Worm (Caenorhabditis elegans) whole organism, L3 larva: Measurements from ENCODE around the gene F29B9.1.

ENCODE experiments used
- ceh-82 ChIP-seq: fragments of 150-350 bp; optimal IDR thresholded peaks from 2 replicates; lab custom pipeline; 2014; ENCODE audit warnings: missing biosample characterization, missing genetic modification characterization
- ceh-9 ChIP-seq: sonication (generic microtip); optimal IDR thresholded peaks from 2 replicates; lab custom pipeline; 2018; ENCODE audit warnings: missing biosample characterization, missing genetic modification characterization
- egl-27 ChIP-seq: sonication (generic microtip); optimal IDR thresholded peaks from 4 replicates; lab custom pipeline; 2017; ENCODE audit warnings: missing biosample characterization, missing genetic modification reagents, missing genetic modification characterization
- elt-1 ChIP-seq: fragments of 150-350 bp; optimal IDR thresholded peaks from 2 replicates; lab custom pipeline; 2014; ENCODE audit warnings: missing biosample characterization, missing genetic modification characterization
- elt-2 ChIP-seq: sonication (generic microtip); optimal IDR thresholded peaks from 2 replicates; lab custom pipeline; 2016; ENCODE audit warnings: missing genetic modification reagents, mild to moderate bottlenecking, missing genetic modification characterization, missing compliant biosample characterization
- elt-3 ChIP-seq, 3 experiments: fragments of 150-350 bp in 1 of 3; sonication (generic microtip) in 2 of 3; optimal IDR thresholded peaks; 2 replicates in 2 of 3; 4 replicates in 1 of 3; lab custom pipeline; 2014 to 2017; ENCODE audit warnings: missing biosample characterization in 3 of 3, missing genetic modification characterization in 3 of 3
- eor-1 ChIP-seq, 2 experiments: fragments of 150-350 bp; optimal IDR thresholded peaks; 2 replicates each; lab custom pipeline; 2014 to 2018; ENCODE audit warnings: missing biosample characterization in 2 of 2, missing genetic modification characterization in 2 of 2
- fkh-10 ChIP-seq: sonication (generic microtip); optimal IDR thresholded peaks from 2 replicates; lab custom pipeline; 2017; ENCODE audit warnings: missing biosample characterization, missing genetic modification reagents, missing genetic modification characterization
- fkh-2 ChIP-seq: fragments of 150-350 bp; optimal IDR thresholded peaks from 2 replicates; lab custom pipeline; 2014; ENCODE audit warnings: missing biosample characterization, missing genetic modification reagents, missing genetic modification characterization
- hmg-11 ChIP-seq: sonication (generic microtip); optimal IDR thresholded peaks from 2 replicates; lab custom pipeline; 2016; ENCODE audit warnings: missing genetic modification characterization, missing compliant biosample characterization
- jun-1 ChIP-seq: fragments of 150-350 bp; optimal IDR thresholded peaks from 2 replicates; lab custom pipeline; 2014; ENCODE audit warnings: missing biosample characterization, missing genetic modification reagents, missing genetic modification characterization
- lin-15B ChIP-seq: fragments of 150-350 bp; optimal IDR thresholded peaks from 2 replicates; lab custom pipeline; 2014; ENCODE audit warnings: missing biosample characterization, missing genetic modification characterization
- lsy-12 ChIP-seq: sonication (generic microtip); optimal IDR thresholded peaks from 2 replicates; lab custom pipeline; 2016; ENCODE audit warnings: mild to moderate bottlenecking, missing genetic modification characterization, missing compliant biosample characterization
- mdl-1 ChIP-seq: fragments of 150-350 bp; optimal IDR thresholded peaks from 2 replicates; lab custom pipeline; 2014; ENCODE audit warnings: missing biosample characterization, missing genetic modification characterization
- mml-1 ChIP-seq: fragments of 150-350 bp; sonication (generic microtip); optimal IDR thresholded peaks from 3 replicates; lab custom pipeline; 2014; ENCODE audit warnings: missing biosample characterization, missing genetic modification characterization
- nfya-1 ChIP-seq: sonication (generic microtip); optimal IDR thresholded peaks from 2 replicates; lab custom pipeline; 2017; ENCODE audit warnings: missing genetic modification characterization, mild to moderate bottlenecking, missing compliant biosample characterization, antibody characterized with exemption, moderate library complexity; ENCODE audit not compliant: insufficient read depth
- nhr-12 ChIP-seq: fragments of 150-350 bp; optimal IDR thresholded peaks from 2 replicates; lab custom pipeline; 2014; ENCODE audit warnings: missing biosample characterization, missing genetic modification characterization
- nhr-23 ChIP-seq: fragments of 150-350 bp; optimal IDR thresholded peaks from 2 replicates; lab custom pipeline; 2014; ENCODE audit warnings: missing biosample characterization, missing genetic modification reagents, missing genetic modification characterization
- nhr-237 ChIP-seq: fragments of 150-350 bp; optimal IDR thresholded peaks from 2 replicates; lab custom pipeline; 2014; ENCODE audit warnings: missing biosample characterization, missing genetic modification characterization
- nhr-25 ChIP-seq: sonication (generic microtip); optimal IDR thresholded peaks from 2 replicates; lab custom pipeline; 2017; ENCODE audit warnings: missing biosample characterization, missing genetic modification characterization
- nhr-28 ChIP-seq: fragments of 150-350 bp; optimal IDR thresholded peaks from 2 replicates; lab custom pipeline; 2014; ENCODE audit warnings: missing biosample characterization, missing genetic modification characterization
- nhr-43 ChIP-seq: sonication (generic microtip); optimal IDR thresholded peaks from 2 replicates; lab custom pipeline; 2016; ENCODE audit warnings: mild to moderate bottlenecking, missing genetic modification characterization, missing compliant biosample characterization; ENCODE audit not compliant: poor library complexity, severe bottlenecking
- nhr-67 ChIP-seq: fragments of 150-350 bp; optimal IDR thresholded peaks from 2 replicates; lab custom pipeline; 2014; ENCODE audit warnings: missing biosample characterization, missing genetic modification characterization
- nhr-76 ChIP-seq: fragments of 150-350 bp; sonication (generic microtip); optimal IDR thresholded peaks from 5 replicates; lab custom pipeline; 2014; ENCODE audit warnings: missing biosample characterization, missing genetic modification characterization
- nhr-77 ChIP-seq: fragments of 150-350 bp; optimal IDR thresholded peaks from 2 replicates; lab custom pipeline; 2014; ENCODE audit warnings: missing biosample characterization, missing genetic modification characterization
- pha-4 ChIP-seq: fragments of 150-350 bp; optimal IDR thresholded peaks from 2 replicates; lab custom pipeline; 2014; ENCODE audit warnings: missing biosample characterization, missing genetic modification reagents, missing genetic modification characterization
- pqm-1 ChIP-seq: fragments of 150-350 bp; optimal IDR thresholded peaks from 2 replicates; lab custom pipeline; 2017; ENCODE audit warnings: missing biosample characterization, missing genetic modification characterization, inconsistent platforms
- skn-1 ChIP-seq: fragments of 150-350 bp; optimal IDR thresholded peaks from 2 replicates; lab custom pipeline; 2014; ENCODE audit warnings: missing biosample characterization, missing genetic modification characterization
- snpc-4 ChIP-seq: fragments of 150-350 bp; optimal IDR thresholded peaks from 2 replicates; lab custom pipeline; 2014; ENCODE audit warnings: missing biosample characterization, missing genetic modification characterization
- tbx-2 ChIP-seq: sonication (generic microtip); optimal IDR thresholded peaks from 2 replicates; lab custom pipeline; 2016; ENCODE audit warnings: mild to moderate bottlenecking, missing genetic modification characterization, missing compliant biosample characterization
- unc-39 ChIP-seq: sonication (generic microtip); optimal IDR thresholded peaks from 4 replicates; lab custom pipeline; 2017; ENCODE audit warnings: missing biosample characterization, missing genetic modification characterization
- unc-62 ChIP-seq: fragments of 150-350 bp; sonication (generic microtip); optimal IDR thresholded peaks from 4 replicates; lab custom pipeline; 2014; ENCODE audit warnings: missing biosample characterization, missing genetic modification reagents, missing genetic modification characterization
- ztf-11 ChIP-seq: fragments of 150-350 bp; optimal IDR thresholded peaks from 2 replicates; lab custom pipeline; 2014; ENCODE audit warnings: missing biosample characterization, missing genetic modification characterization
- ztf-4 ChIP-seq: fragments of 150-350 bp; optimal IDR thresholded peaks from 2 replicates; lab custom pipeline; 2014; ENCODE audit warnings: missing biosample characterization, missing genetic modification characterization

The F29B9.1 gene

ce11 chrIV:4640941-4641340 is 24.2 kb upstream of the F29B9.1 start:
- TF ChIP-seq ceh-9 (tag; lab: Kevin White, UChicago) (no peak), nhr-25 (tag; lab: Kevin White, UChicago) (peak; percentile 77), nhr-43 (tag; lab: Kevin White, UChicago) (peak; percentile 15), nhr-12 (tag; lab: Kevin White, UChicago) (no peak), eor-1 (tag; optimal IDR thresholded peaks at IDR 0.05; lab: Kevin White, UChicago) (no peak)

DNA sequence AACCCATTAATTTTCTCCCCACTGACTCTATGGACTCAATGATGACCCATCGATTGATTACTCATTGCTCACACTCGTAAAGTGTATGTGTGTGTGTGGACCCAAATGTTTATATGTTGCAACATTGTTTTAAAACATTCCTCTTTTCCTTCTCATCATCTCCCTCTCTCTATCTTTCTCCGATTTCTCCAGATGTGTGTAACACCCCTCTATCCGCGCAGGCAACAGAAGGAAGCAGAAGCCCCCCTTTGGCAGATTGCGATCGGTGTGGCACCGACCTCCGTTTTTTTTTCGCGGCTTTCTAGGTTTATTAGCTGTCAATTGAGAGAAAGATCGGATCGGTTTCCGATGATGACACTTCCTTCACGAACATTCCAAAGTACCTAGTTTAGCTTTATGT is 21.6 kb upstream of the F29B9.1 start:
- TF ChIP-seq jun-1 (no peak), unc-62 (GFP tag; lab: Kevin White, UChicago) (no peak), nhr-25 (tag; lab: Kevin White, UChicago) (peak; percentile 30)

- no peak for TF ChIP-seq mml-1 (tag; lab: Kevin White, UChicago)
- no peak for TF ChIP-seq fkh-2 (tag; lab: Kevin White, UChicago)
- no peak for TF ChIP-seq egl-27 (tag; lab: Kevin White, UChicago)
- no peak for TF ChIP-seq ztf-4 (tag; lab: Kevin White, UChicago)
- TF ChIP-seq lsy-12 (tag; lab: Kevin White, UChicago), result no peak
- no peak for TF ChIP-seq lin-15B (tag; lab: Kevin White, UChicago)
- no peak for TF ChIP-seq nhr-76 (tag; lab: Kevin White, UChicago)
- no peak for TF ChIP-seq pha-4 (tag; lab: Kevin White, UChicago)
- TF ChIP-seq ztf-11 (tag; lab: Kevin White, UChicago), result no peak
- TF ChIP-seq snpc-4 (tag; lab: Kevin White, UChicago), result no peak
- no peak for TF ChIP-seq nhr-67 (tag; lab: Kevin White, UChicago)
- no peak for TF ChIP-seq nhr-28 (tag; lab: Kevin White, UChicago)
- TF ChIP-seq jun-1, result no peak
These were observed 19.9 kb upstream of the F29B9.1 start for ce11 chrIV:4645243-4645642.

- no peak for TF ChIP-seq nhr-12 (tag; lab: Kevin White, UChicago)
- TF ChIP-seq nfya-1, result no peak
- TF ChIP-seq tbx-2 (tag; lab: Kevin White, UChicago), result no peak
- no peak for TF ChIP-seq nhr-23
- TF ChIP-seq unc-39 (tag; lab: Kevin White, UChicago), result no peak
- no peak for TF ChIP-seq nhr-237
- TF ChIP-seq ceh-82 (tag; lab: Kevin White, UChicago), result no peak
- TF ChIP-seq nhr-25 (tag; lab: Kevin White, UChicago), result no peak
- no peak for TF ChIP-seq mml-1 (tag; lab: Kevin White, UChicago)
- no peak for TF ChIP-seq unc-62 (GFP tag; lab: Kevin White, UChicago)
- no peak for TF ChIP-seq nhr-67 (tag; lab: Kevin White, UChicago)
- TF ChIP-seq ztf-11 (tag; lab: Kevin White, UChicago), result no peak
- no peak for TF ChIP-seq fkh-10
- no peak for TF ChIP-seq mdl-1 (tag; lab: Kevin White, UChicago)
- TF ChIP-seq elt-3 (tag; optimal IDR thresholded peaks at IDR 0.05; lab: Kevin White, UChicago), result no peak
- no peak for TF ChIP-seq hmg-11 (tag; lab: Kevin White, UChicago)
- no peak for TF ChIP-seq eor-1 (tag; optimal IDR thresholded peaks at IDR 0.05; lab: Kevin White, UChicago)
- no peak for TF ChIP-seq skn-1 (tag; lab: Kevin White, UChicago)
- no peak for TF ChIP-seq lsy-12 (tag; lab: Kevin White, UChicago)
- TF ChIP-seq nhr-77, result no peak
These were observed 17.8 kb upstream of the F29B9.1 start, which contains the start of gene F29B9.8 for ce11 chrIV:4647385-4647784. Gene F29B9.8 (plus strand): TSS chrIV:4647685.

DNA sequence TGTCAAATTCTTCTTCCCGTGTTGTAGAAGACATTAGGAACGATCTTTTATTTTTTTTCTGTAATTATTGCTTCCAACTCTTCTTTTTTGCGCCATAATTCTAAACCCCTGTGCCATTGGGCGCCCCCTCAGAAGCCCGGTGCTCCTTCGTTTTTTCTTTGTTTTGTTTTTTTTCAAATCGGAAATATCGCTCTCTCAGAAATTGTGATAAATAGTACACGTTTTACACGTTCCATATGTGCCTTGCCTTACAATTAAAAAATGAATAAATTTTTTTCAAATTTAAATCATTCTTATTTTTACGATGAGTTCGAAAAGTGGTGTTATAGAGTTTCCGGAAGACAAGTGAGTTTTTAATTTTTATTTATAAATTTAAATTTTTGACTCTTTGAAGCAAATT is 15.7 kb upstream of the F29B9.1 start, which contains the start of gene F29B9.7:
Gene F29B9.7, plus strand, starts transcription at position 301 of the 400 bp plus-strand sequence.
- TF ChIP-seq ceh-9 (tag; lab: Kevin White, UChicago), result no peak
- TF ChIP-seq hmg-11 (tag; lab: Kevin White, UChicago), result no peak
- TF ChIP-seq lsy-12 (tag; lab: Kevin White, UChicago), result no peak
- no peak for TF ChIP-seq elt-1 (tag; lab: Kevin White, UChicago)
- no peak for TF ChIP-seq elt-2 (tag; lab: Kevin White, UChicago)
- no peak for TF ChIP-seq ztf-11 (tag; lab: Kevin White, UChicago)
- TF ChIP-seq nhr-25 (tag; lab: Kevin White, UChicago), result no peak
- TF ChIP-seq mml-1 (tag; lab: Kevin White, UChicago), result no peak
- TF ChIP-seq pha-4 (tag; lab: Kevin White, UChicago), result no peak
- no peak for TF ChIP-seq tbx-2 (tag; lab: Kevin White, UChicago)
- no peak for TF ChIP-seq fkh-10
- TF ChIP-seq pqm-1 (tag; lab: Kevin White, UChicago), result no peak
- TF ChIP-seq, all 47 proteins: peak for 0
